Worm (Caenorhabditis elegans): ENCODE results near the gene lev-8.

DNA sequence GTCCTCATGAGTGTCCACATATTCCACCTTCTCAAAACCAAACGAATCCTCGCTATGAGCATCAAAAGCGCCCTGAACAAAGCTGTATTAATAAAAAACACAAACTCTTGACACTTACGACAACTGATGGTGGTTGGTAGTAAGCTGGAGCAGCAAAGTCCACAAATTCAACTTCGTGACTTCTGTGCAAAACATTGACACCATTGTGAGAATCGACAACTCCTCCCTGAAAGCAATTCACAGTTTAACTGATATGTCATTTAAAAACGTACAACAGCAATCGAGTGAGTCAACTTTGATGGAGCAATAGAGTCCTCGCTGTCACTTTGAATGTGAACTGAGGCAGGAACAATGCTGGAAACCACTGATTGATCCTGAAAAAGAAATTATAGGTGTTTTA is 43.3 kb upstream of the lev-8 start:
- TF ChIP-seq swsn-7 (tag; optimal IDR thresholded peaks at IDR 0.05), result no peak
- no peak for TF ChIP-seq hpl-2 (GFP tag; optimal IDR thresholded peaks at IDR 0.05)
- TF ChIP-seq nhr-77 (tag; optimal IDR thresholded peaks at IDR 0.05), result no peak
- TF ChIP-seq ama-1 (optimal IDR thresholded peaks at IDR 0.05), result no peak
- TF ChIP-seq ceh-90 (tag; optimal IDR thresholded peaks at IDR 0.05), result no peak

Data from whole organism, L1 larva.